Worm (Caenorhabditis elegans) whole organism, L1 larva: ENCODE results near the gene srj-50.

Experiments
- C04F5.9 ChIP-seq: sonication (generic microtip); optimal IDR thresholded peaks from 2 replicates; lab custom pipeline; 2016; ENCODE audit warnings: missing genetic modification characterization, missing compliant biosample characterization
- F16B12.6 ChIP-seq: fragments of 150-350 bp; optimal IDR thresholded peaks from 2 replicates; lab custom pipeline; 2014; ENCODE audit warnings: missing biosample characterization, missing genetic modification characterization
- Y116A8C.19 ChIP-seq: sonication (generic microtip); optimal IDR thresholded peaks from 2 replicates; lab custom pipeline; 2016; ENCODE audit warnings: missing compliant biosample characterization, missing genetic modification characterization, borderline replicate concordance
- alr-1 ChIP-seq: fragments of 200-800 bp; sonication (Bioruptor generic); optimal IDR thresholded peaks from 2 replicates; lab custom pipeline; 2018; ENCODE audit warnings: borderline replicate concordance, mild to moderate bottlenecking, missing genetic modification characterization, missing compliant biosample characterization
- blmp-1 ChIP-seq: fragments of 150-350 bp; optimal IDR thresholded peaks from 2 replicates; lab custom pipeline; 2014; ENCODE audit warnings: missing biosample characterization, missing genetic modification characterization
- dsc-1 ChIP-seq: sonication (generic microtip); optimal IDR thresholded peaks from 2 replicates; lab custom pipeline; 2016; ENCODE audit warnings: mild to moderate bottlenecking, missing genetic modification characterization, missing compliant biosample characterization
- efl-1 ChIP-seq, 4 experiments: fragments of 150-350 bp; optimal IDR thresholded peaks in 3 of 4; peaks in 1 of 4; 1 replicate in 1 of 4; 2 replicates in 3 of 4; lab custom pipeline; 2014; ENCODE audit warnings: missing biosample characterization in 2 of 4, missing genetic modification characterization in 2 of 4, missing genetic modification reagents in 2 of 4
- egl-13 ChIP-seq: sonication (generic microtip); optimal IDR thresholded peaks from 2 replicates; lab custom pipeline; 2016; ENCODE audit warnings: missing genotype, missing genetic modification reagents, missing genetic modification characterization, missing compliant biosample characterization
- egl-27 ChIP-seq, 2 experiments: fragments of 150-350 bp in 1 of 2; sonication (generic microtip); optimal IDR thresholded peaks; 3 replicates each; lab custom pipeline; 2017 to 2018; ENCODE audit warnings: missing biosample characterization in 2 of 2, missing genetic modification characterization in 2 of 2, missing genetic modification reagents in 2 of 2
- elt-2 ChIP-seq: sonication (generic microtip); optimal IDR thresholded peaks from 2 replicates; lab custom pipeline; 2016; ENCODE audit warnings: missing genetic modification characterization, mild to moderate bottlenecking, inconsistent platforms, missing compliant biosample characterization, missing genetic modification reagents
- fkh-4 ChIP-seq: sonication (generic microtip); optimal IDR thresholded peaks from 2 replicates; lab custom pipeline; 2016; ENCODE audit warnings: missing compliant biosample characterization, missing genetic modification characterization, borderline replicate concordance
- fkh-8 ChIP-seq: sonication (generic microtip); optimal IDR thresholded peaks from 2 replicates; lab custom pipeline; 2016; ENCODE audit warnings: mild to moderate bottlenecking, missing genetic modification characterization, missing compliant biosample characterization
- hlh-17 ChIP-seq: fragments of 200-800 bp; sonication (Bioruptor generic); optimal IDR thresholded peaks from 2 replicates; lab custom pipeline; 2018; ENCODE audit warnings: missing genetic modification characterization, mild to moderate bottlenecking, missing compliant biosample characterization, moderate library complexity, borderline replicate concordance
- hlh-4 ChIP-seq: sonication (generic microtip); optimal IDR thresholded peaks from 2 replicates; lab custom pipeline; 2016; ENCODE audit warnings: mild to moderate bottlenecking, missing genetic modification characterization, missing compliant biosample characterization
- irx-1 ChIP-seq: sonication (generic microtip); optimal IDR thresholded peaks from 2 replicates; lab custom pipeline; 2016; ENCODE audit warnings: missing genetic modification characterization, missing compliant biosample characterization
- isw-1 ChIP-seq: fragments of 200-800 bp; sonication (Bioruptor generic); IDR thresholded peaks from 2 replicates; pipeline ENCODE4 v1.3.6; 2022; ENCODE audit warnings: missing genetic modification characterization, missing compliant biosample characterization
- lin-14 ChIP-seq: fragments of 200-800 bp; sonication (Bioruptor generic); optimal IDR thresholded peaks from 2 replicates; lab custom pipeline; 2018; ENCODE audit warnings: mild to moderate bottlenecking, missing genetic modification characterization, moderate library complexity, missing compliant biosample characterization
- lin-15B ChIP-seq: fragments of 150-350 bp; sonication (generic microtip); optimal IDR thresholded peaks from 3 replicates; lab custom pipeline; 2014; ENCODE audit warnings: missing biosample characterization, missing genetic modification characterization
- lin-35 ChIP-seq, 2 experiments: fragments of 150-350 bp; optimal IDR thresholded peaks; 2 replicates each; lab custom pipeline; 2014; ENCODE audit warnings: missing biosample characterization in 2 of 2, missing genetic modification characterization in 2 of 2, missing genetic modification reagents in 2 of 2
- lir-3 ChIP-seq: sonication (generic microtip); optimal IDR thresholded peaks from 2 replicates; lab custom pipeline; 2016; ENCODE audit warnings: mild to moderate bottlenecking, missing genetic modification characterization, moderate library complexity, missing compliant biosample characterization; ENCODE audit not compliant: poor library complexity
- mef-2 ChIP-seq: fragments of 150-350 bp; optimal IDR thresholded peaks from 2 replicates; lab custom pipeline; 2014; ENCODE audit warnings: missing biosample characterization, missing genetic modification characterization
- nhr-11 ChIP-seq: fragments of 150-350 bp; optimal IDR thresholded peaks from 2 replicates; lab custom pipeline; 2014; ENCODE audit warnings: missing biosample characterization, missing genetic modification characterization
- nhr-19 ChIP-seq: fragments of 200-800 bp; sonication (Bioruptor generic); conservative IDR thresholded peaks from 2 replicates; pipeline ENCODE4 v1.3.6; 2022; ENCODE audit warnings: missing genetic modification characterization, missing compliant biosample characterization
- nhr-20 ChIP-seq: sonication (generic microtip); optimal IDR thresholded peaks from 2 replicates; lab custom pipeline; 2016; ENCODE audit warnings: mild to moderate bottlenecking, missing genetic modification characterization, missing compliant biosample characterization
- nhr-237 ChIP-seq: fragments of 150-350 bp; optimal IDR thresholded peaks from 2 replicates; lab custom pipeline; 2014; ENCODE audit warnings: missing biosample characterization, missing genetic modification characterization
- nhr-47 ChIP-seq: sonication (generic microtip); optimal IDR thresholded peaks from 2 replicates; lab custom pipeline; 2016; ENCODE audit warnings: mild to moderate bottlenecking, missing genetic modification characterization, moderate library complexity, missing compliant biosample characterization
- nhr-71 ChIP-seq: sonication (generic microtip); optimal IDR thresholded peaks from 2 replicates; lab custom pipeline; 2016; ENCODE audit warnings: mild to moderate bottlenecking, missing genetic modification characterization, moderate library complexity, missing compliant biosample characterization
- nhr-76 ChIP-seq: sonication (generic microtip); optimal IDR thresholded peaks from 2 replicates; lab custom pipeline; 2017; ENCODE audit warnings: missing biosample characterization, missing genetic modification characterization
- nhr-77 ChIP-seq: fragments of 150-350 bp; optimal IDR thresholded peaks from 2 replicates; lab custom pipeline; 2014; ENCODE audit warnings: missing biosample characterization, missing genetic modification characterization
- nhr-90 ChIP-seq: sonication (generic microtip); optimal IDR thresholded peaks from 2 replicates; lab custom pipeline; 2016; ENCODE audit warnings: mild to moderate bottlenecking, missing genetic modification characterization, missing compliant biosample characterization; ENCODE audit not compliant: poor library complexity
- pag-3 ChIP-seq: sonication (generic microtip); optimal IDR thresholded peaks from 2 replicates; lab custom pipeline; 2017; ENCODE audit warnings: missing genetic modification characterization, mild to moderate bottlenecking, missing compliant biosample characterization, antibody characterized with exemption, borderline replicate concordance; ENCODE audit not compliant: insufficient read depth
- pqm-1 ChIP-seq: sonication (generic microtip); optimal IDR thresholded peaks from 3 replicates; lab custom pipeline; 2017; ENCODE audit warnings: missing biosample characterization, missing genetic modification characterization
- rnt-1 ChIP-seq: sonication (generic microtip); optimal IDR thresholded peaks from 2 replicates; lab custom pipeline; 2016; ENCODE audit warnings: mild to moderate bottlenecking, missing genetic modification characterization, moderate library complexity, missing compliant biosample characterization
- tlp-1 ChIP-seq: fragments of 150-350 bp; optimal IDR thresholded peaks from 2 replicates; lab custom pipeline; 2014; ENCODE audit warnings: missing biosample characterization, missing genetic modification characterization
- unc-86 ChIP-seq: sonication (generic microtip); optimal IDR thresholded peaks from 2 replicates; lab custom pipeline; 2016; ENCODE audit warnings: missing genetic modification characterization, missing compliant biosample characterization

The srj-50 gene

DNA sequence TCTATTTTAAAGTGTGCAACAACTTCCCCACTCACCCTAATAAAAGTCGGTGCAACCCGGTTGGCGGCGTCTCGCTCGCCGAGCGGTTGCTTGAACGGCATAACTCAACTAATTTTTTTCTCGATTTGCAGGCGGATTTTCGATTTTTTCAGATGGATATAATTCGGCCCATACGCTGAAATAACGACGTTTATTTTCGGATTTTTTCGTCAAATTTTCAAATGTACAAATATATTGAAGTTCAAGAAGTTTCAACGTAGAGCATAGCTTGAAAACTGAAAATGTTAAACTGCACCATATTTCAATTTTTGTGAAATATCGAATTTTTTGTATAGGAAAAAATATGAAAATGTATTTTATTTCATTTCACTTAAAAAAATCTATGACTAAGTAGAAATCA is 25.0 kb upstream of the srj-50 start, which contains the start of gene ketn-1:
Gene ketn-1, minus strand, starts transcription at position 101 of the 400 bp plus-strand sequence.
- TF ChIP-seq nhr-77 (tag; lab: Kevin White, UChicago) (no peak), hlh-17 (GFP tag; lab: Kevin White, UChicago) (no peak), nhr-76 (tag; lab: Kevin White, UChicago) (no peak), F16B12.6 (no peak), lin-35 (GFP tag; optimal IDR thresholded peaks at IDR 0.05; lab: Kevin White, UChicago) (no peak), lin-15B (no peak), efl-1 (optimal IDR thresholded peaks at IDR 0.05; lab: Kevin White, UChicago) (no peak), efl-1 (GFP tag; optimal IDR thresholded peaks at IDR 0.05 in 1 of 2; lab: Kevin White, UChicago) (no peak), unc-86 (no peak), blmp-1 (tag; lab: Kevin White, UChicago) (no peak), C04F5.9 (no peak), mef-2 (tag; lab: Kevin White, UChicago) (no peak), egl-27 (tag; optimal IDR thresholded peaks at IDR 0.05; lab: Kevin White, UChicago) (no peak), alr-1 (tag; lab: Kevin White, UChicago) (no peak), nhr-19 (no peak)

DNA sequence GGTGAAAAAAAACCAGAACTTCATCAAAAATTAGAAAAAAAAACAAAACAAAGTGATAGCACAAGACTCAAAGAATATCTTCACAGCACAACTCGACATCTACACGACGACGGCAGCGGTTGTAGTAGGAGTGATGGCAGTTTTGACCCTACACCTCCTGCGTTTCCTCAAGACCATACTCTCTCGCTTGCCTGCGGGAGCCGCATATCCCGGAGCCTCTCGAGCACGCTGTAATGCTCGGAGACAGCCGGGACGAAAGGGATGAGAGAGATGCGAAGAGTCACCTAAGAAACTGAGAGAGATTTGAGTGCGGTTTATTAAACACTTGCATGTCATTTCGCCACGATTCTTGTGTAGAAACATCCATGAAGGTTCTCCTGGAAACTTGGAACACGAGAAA is 23.3 kb upstream of the srj-50 start:
- peak; percentile 58 for TF ChIP-seq rnt-1 (tag; lab: Kevin White, UChicago)
- TF ChIP-seq nhr-71 (tag; lab: Kevin White, UChicago), result peak; percentile 34
- TF ChIP-seq nhr-19, result 0 out of 2 replicates have a peak, but pooled peaks have one; percentile 5
- peak; percentile 54 for TF ChIP-seq lin-14 (GFP tag; lab: Kevin White, UChicago)
- peak; percentile 81 for TF ChIP-seq pag-3 (tag; lab: Kevin White, UChicago)
- TF ChIP-seq dsc-1 (tag; lab: Kevin White, UChicago), result peak; percentile 26
- TF ChIP-seq nhr-20, result no peak
- TF ChIP-seq nhr-47 (tag; lab: Kevin White, UChicago), result no peak
- TF ChIP-seq nhr-76 (tag; lab: Kevin White, UChicago), result no peak
- no peak for TF ChIP-seq F16B12.6
- TF ChIP-seq nhr-237 (tag; lab: Kevin White, UChicago), result no peak

DNA sequence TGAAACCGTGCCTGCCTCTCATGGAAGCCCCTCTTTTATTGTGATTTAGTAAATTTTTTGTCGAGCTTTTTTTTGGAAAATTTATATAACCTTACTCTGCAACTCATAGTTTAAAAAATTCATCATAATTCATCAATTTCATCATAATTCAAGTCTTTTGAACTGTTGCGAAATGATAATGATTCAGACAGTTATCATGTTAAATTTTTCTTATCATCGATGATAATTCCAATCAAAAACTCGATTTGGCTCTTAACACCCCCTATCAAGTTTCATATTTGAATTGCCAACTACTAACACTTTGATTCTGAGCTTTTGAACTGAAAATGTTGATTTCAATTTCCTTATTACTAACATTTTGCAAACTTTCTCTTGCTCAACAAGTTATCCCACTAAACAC is 22.6 kb upstream of the srj-50 start, which contains the start of gene F54E2.1:
Gene F54E2.1, plus strand, starts transcription at position 235 of the 400 bp plus-strand sequence.
- TF ChIP-seq lin-35 (GFP tag; optimal IDR thresholded peaks at IDR 0.05; lab: Kevin White, UChicago), result peak in 1 of 2 experiments; percentile 25
- no peak for TF ChIP-seq fkh-8 (tag; lab: Kevin White, UChicago)
- no peak for TF ChIP-seq irx-1 (tag; lab: Kevin White, UChicago)
- no peak for TF ChIP-seq lir-3
- no peak for TF ChIP-seq egl-13 (tag; lab: Kevin White, UChicago)
- TF ChIP-seq tlp-1 (tag; lab: Kevin White, UChicago), result peak; percentile 79
- no peak for TF ChIP-seq fkh-4 (tag; lab: Kevin White, UChicago)
- TF ChIP-seq elt-2 (tag; lab: Kevin White, UChicago), result peak; percentile 87
- TF ChIP-seq pqm-1 (tag; lab: Kevin White, UChicago), result peak; percentile 97
- TF ChIP-seq nhr-11 (tag; lab: Kevin White, UChicago), result no peak
- no peak for TF ChIP-seq isw-1 (GFP tag; lab: Robert Waterston, UW)
- TF ChIP-seq Y116A8C.19, result no peak
- no peak for TF ChIP-seq nhr-90 (tag; lab: Kevin White, UChicago)

DNA sequence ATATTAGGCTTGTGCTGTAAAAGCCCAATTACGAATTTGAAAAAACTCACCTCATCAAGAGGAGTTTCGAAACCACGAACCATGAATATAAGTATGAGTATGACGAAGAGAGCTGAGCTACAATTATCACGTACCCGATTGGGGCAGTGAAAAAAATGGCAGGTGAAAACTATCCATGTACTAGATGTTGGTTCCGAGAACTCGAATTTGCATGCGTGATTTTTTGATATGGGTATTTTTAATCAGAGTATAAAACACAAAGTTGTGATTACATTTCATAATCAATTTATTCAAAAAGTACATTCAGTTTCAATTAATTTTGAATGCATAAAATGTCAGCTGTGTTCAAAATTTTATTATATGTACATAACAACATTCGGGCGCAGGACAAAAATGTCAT is 18.9 kb upstream of the srj-50 start, which contains the start of gene F54E2.9:
Gene F54E2.9, minus strand, starts transcription at position 132 of the 400 bp plus-strand sequence.
- TF ChIP-seq lin-15B (no peak), efl-1 (optimal IDR thresholded peaks at IDR 0.05; lab: Kevin White, UChicago) (no peak), efl-1 (GFP tag; optimal IDR thresholded peaks at IDR 0.05 in 1 of 2; lab: Kevin White, UChicago) (peak in 1 of 2 experiments; percentile 85), nhr-71 (tag; lab: Kevin White, UChicago) (peak; percentile 23), hlh-4 (tag; lab: Kevin White, UChicago) (peak; percentile 82)
